Worm (Caenorhabditis elegans): Measurements from ENCODE around the gene cutl-12.
A peak's percentile ranks its signal among the peaks of the same experiment; 100 is the strongest.

cutl-12 gene

ce11 chrII:8603567-8604359, 30.5 kb downstream of the cutl-12 start, which contains the start of gene suf-1:
Gene suf-1, plus strand, starts transcription at chrII:8603846.
- TF ChIP-seq ceh-83 (GFP tag; optimal IDR thresholded peaks at IDR 0.05): no peak
- no peak for TF ChIP-seq lin-13 (tag; optimal IDR thresholded peaks at IDR 0.05)
- no peak for TF ChIP-seq nhr-237 (tag; optimal IDR thresholded peaks at IDR 0.05)
- TF ChIP-seq pha-4 (tag; optimal IDR thresholded peaks at IDR 0.05): no peak
- peak; percentile 62 for TF ChIP-seq ces-1 (GFP tag; optimal IDR thresholded peaks at IDR 0.05)
- peak; percentile 33 for TF ChIP-seq lsy-2 (tag; optimal IDR thresholded peaks at IDR 0.05)
- no peak for TF ChIP-seq nhr-2 (tag; optimal IDR thresholded peaks at IDR 0.05)
- no peak for TF ChIP-seq unc-120 (tag; optimal IDR thresholded peaks at IDR 0.05; ENCODE audit: poor library complexity, severe bottlenecking)
- TF ChIP-seq elt-1 (tag; optimal IDR thresholded peaks at IDR 0.05; ENCODE audit: borderline replicate concordance, insufficient read depth): no peak
- TF ChIP-seq elt-3 (tag; optimal IDR thresholded peaks at IDR 0.05): no peak

- TF ChIP-seq lin-13 (tag; optimal IDR thresholded peaks at IDR 0.05): no peak
- no peak for TF ChIP-seq nhr-2 (tag; optimal IDR thresholded peaks at IDR 0.05)
- peak; percentile 54 for TF ChIP-seq nhr-237 (tag; optimal IDR thresholded peaks at IDR 0.05)
- TF ChIP-seq pha-4 (tag; optimal IDR thresholded peaks at IDR 0.05): peak; percentile 32
- TF ChIP-seq M03D4.4 (tag; optimal IDR thresholded peaks at IDR 0.05): no peak
- TF ChIP-seq hlh-1 (tag; optimal IDR thresholded peaks at IDR 0.05): peak; percentile 1
- peak; percentile 49 for TF ChIP-seq ces-1 (GFP tag; optimal IDR thresholded peaks at IDR 0.05)
- TF ChIP-seq unc-120 (tag; optimal IDR thresholded peaks at IDR 0.05; ENCODE audit: poor library complexity, severe bottlenecking): no peak
- TF ChIP-seq ham-2 (GFP tag; optimal IDR thresholded peaks at IDR 0.05): no peak
- no peak for TF ChIP-seq unc-62 (GFP tag; optimal IDR thresholded peaks at IDR 0.05)
- peak; percentile 7 for TF ChIP-seq ceh-39 (tag; optimal IDR thresholded peaks at IDR 0.05)
- TF ChIP-seq lsy-2 (tag; optimal IDR thresholded peaks at IDR 0.05): peak; percentile 78
- no peak for TF ChIP-seq ceh-83 (GFP tag; optimal IDR thresholded peaks at IDR 0.05)
- TF ChIP-seq mls-2 (tag; optimal IDR thresholded peaks at IDR 0.05): no peak
- no peak for TF ChIP-seq nhr-76 (tag; optimal IDR thresholded peaks at IDR 0.05)
- no peak for TF ChIP-seq mab-5 (tag; optimal IDR thresholded peaks at IDR 0.05)
- TF ChIP-seq bed-3 (GFP tag; optimal IDR thresholded peaks at IDR 0.05): no peak
- TF ChIP-seq mep-1 (tag; optimal IDR thresholded peaks at IDR 0.05): peak; percentile 74
These were observed 31.8 kb downstream of the cutl-12 start, which contains the start of the genes cpf-1 and rpl-26 for ce11 chrII:8602337-8602944. Gene cpf-1, minus strand, starts transcription at chrII:8602440. Gene rpl-26, plus strand, starts transcription at chrII:8602785.

DNA sequence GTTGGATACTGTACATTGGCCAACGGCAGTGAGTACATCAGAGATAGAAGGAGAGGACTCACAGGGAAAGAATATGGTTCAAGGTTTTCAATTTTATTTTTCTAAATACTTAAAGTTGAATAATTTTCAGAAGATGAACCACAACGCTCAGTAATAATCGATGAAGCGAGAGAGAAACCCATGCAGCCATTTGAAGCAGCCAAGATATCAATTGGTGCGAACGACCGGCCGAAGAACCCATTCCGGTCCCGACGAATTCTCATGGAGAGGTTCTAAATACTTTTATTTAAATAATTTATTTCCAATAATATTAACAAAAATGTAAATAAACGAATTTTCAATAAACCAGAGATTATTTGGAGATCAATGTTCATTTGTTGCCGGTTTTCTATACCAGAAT, 34.1 kb downstream of the cutl-12 start, which contains the start of gene pigg-1:
pigg-1 (minus strand) TSS at position 101 of the 400 bp plus-strand sequence.
- TF ChIP-seq pha-4 (tag; optimal IDR thresholded peaks at IDR 0.05) (no peak), ztf-11 (tag; optimal IDR thresholded peaks at IDR 0.05) (no peak), cnd-1 (tag; optimal IDR thresholded peaks at IDR 0.05) (no peak), blmp-1 (tag; optimal IDR thresholded peaks at IDR 0.05) (no peak), nhr-28 (tag; optimal IDR thresholded peaks at IDR 0.05) (no peak), ham-2 (GFP tag; optimal IDR thresholded peaks at IDR 0.05) (no peak), ceh-43 (GFP tag; optimal IDR thresholded peaks at IDR 0.05) (no peak), ceh-83 (GFP tag; optimal IDR thresholded peaks at IDR 0.05) (no peak), ces-1 (GFP tag; optimal IDR thresholded peaks at IDR 0.05) (no peak), drap-1 (GFP tag; optimal IDR thresholded peaks at IDR 0.05) (no peak), elt-3 (tag; optimal IDR thresholded peaks at IDR 0.05) (no peak), unc-62 (GFP tag; optimal IDR thresholded peaks at IDR 0.05) (no peak), lsy-2 (tag; optimal IDR thresholded peaks at IDR 0.05) (no peak), M03D4.4 (tag; optimal IDR thresholded peaks at IDR 0.05) (no peak)

ce11 chrII:8599214-8599613, 35.1 kb downstream of the cutl-12 start, which contains the start of gene F28C6.5:
Gene F28C6.5, plus strand, starts transcription at chrII:8599514.
- TF ChIP-seq flh-1 (GFP tag; optimal IDR thresholded peaks at IDR 0.05) (no peak), lsy-2 (tag; optimal IDR thresholded peaks at IDR 0.05) (no peak), blmp-1 (tag; optimal IDR thresholded peaks at IDR 0.05) (no peak), hlh-1 (tag; optimal IDR thresholded peaks at IDR 0.05) (no peak), nhr-237 (tag; optimal IDR thresholded peaks at IDR 0.05) (no peak), ceh-39 (tag; optimal IDR thresholded peaks at IDR 0.05) (no peak), ceh-43 (GFP tag; optimal IDR thresholded peaks at IDR 0.05) (no peak), M03D4.4 (tag; optimal IDR thresholded peaks at IDR 0.05) (no peak), sptf-1 (tag; optimal IDR thresholded peaks at IDR 0.05) (no peak), tbx-8 (GFP tag; optimal IDR thresholded peaks at IDR 0.05) (no peak), snpc-4 (tag; optimal IDR thresholded peaks at IDR 0.05) (no peak), nhr-76 (tag; optimal IDR thresholded peaks at IDR 0.05) (no peak), ceh-83 (GFP tag; optimal IDR thresholded peaks at IDR 0.05) (no peak), pha-4 (tag; optimal IDR thresholded peaks at IDR 0.05) (no peak), unc-39 (tag; optimal IDR thresholded peaks at IDR 0.05) (no peak), nhr-12 (tag; optimal IDR thresholded peaks at IDR 0.05) (no peak), nhr-28 (tag; optimal IDR thresholded peaks at IDR 0.05) (no peak), unc-120 (tag; optimal IDR thresholded peaks at IDR 0.05; ENCODE audit: poor library complexity, severe bottlenecking) (no peak)
